Worm (Caenorhabditis elegans) whole organism, L4 larva: ENCODE data around the gene C02G6.3.

ENCODE experiments used
- D1046.2 ChIP-seq: fragments of 200-800 bp; sonication (Bioruptor generic); IDR thresholded peaks from 2 replicates; pipeline ENCODE4 v1.3.6; 2022; ENCODE audit warnings: missing genetic modification characterization, missing compliant biosample characterization
- F26F4.8 ChIP-seq: fragments of 200-800 bp; sonication (Bioruptor generic); conservative IDR thresholded peaks from 2 replicates; pipeline ENCODE4 v1.3.6; 2022; ENCODE audit warnings: missing genetic modification characterization, missing compliant biosample characterization
- R02D3.7 ChIP-seq: fragments of 150-350 bp; sonication (generic microtip); optimal IDR thresholded peaks from 3 replicates; lab custom pipeline; 2014; ENCODE audit warnings: missing biosample characterization, missing genetic modification characterization
- T20F7.1 ChIP-seq: fragments of 200-800 bp; sonication (Bioruptor generic); optimal IDR thresholded peaks from 2 replicates; lab custom pipeline; 2018; ENCODE audit warnings: mild to moderate bottlenecking, missing genetic modification characterization, missing compliant biosample characterization
- T26A8.4 ChIP-seq: fragments of 200-800 bp; sonication (Bioruptor generic); IDR thresholded peaks from 2 replicates; pipeline ENCODE4 v1.3.6; 2022; ENCODE audit warnings: missing genetic modification characterization, missing compliant biosample characterization
- Y48G9A.11 ChIP-seq: fragments of 200-800 bp; sonication (Bioruptor generic); IDR thresholded peaks from 2 replicates; pipeline ENCODE4 v1.3.6; 2022; ENCODE audit warnings: missing genetic modification reagents, missing genetic modification characterization, missing compliant biosample characterization
- aly-2 ChIP-seq: sonication (generic microtip); optimal IDR thresholded peaks from 2 replicates; lab custom pipeline; 2018; ENCODE audit warnings: missing biosample characterization, missing genetic modification characterization
- arid-1 ChIP-seq: fragments of 200-800 bp; sonication (Bioruptor generic); conservative IDR thresholded peaks from 2 replicates; pipeline ENCODE4 v1.3.6; 2022; ENCODE audit warnings: missing genetic modification reagents, missing genetic modification characterization, missing compliant biosample characterization
- attf-4 ChIP-seq: sonication (generic microtip); optimal IDR thresholded peaks from 3 replicates; lab custom pipeline; 2017; ENCODE audit warnings: missing biosample characterization, missing genetic modification characterization
- ceh-20 ChIP-seq: fragments of 200-800 bp; sonication (Bioruptor generic); IDR thresholded peaks from 2 replicates; pipeline ENCODE4 v1.3.6; 2022; ENCODE audit warnings: missing genetic modification reagents, missing genetic modification characterization, missing compliant biosample characterization
- ceh-32 ChIP-seq: sonication (generic microtip); optimal IDR thresholded peaks from 2 replicates; lab custom pipeline; 2016; ENCODE audit warnings: mild to moderate bottlenecking, missing genetic modification characterization, missing compliant biosample characterization; ENCODE audit not compliant: poor library complexity
- ctbp-1 ChIP-seq: fragments of 200-800 bp; sonication (Bioruptor generic); IDR thresholded peaks from 2 replicates; pipeline ENCODE4 v1.3.6; 2022; ENCODE audit warnings: missing genetic modification reagents, missing genetic modification characterization, missing compliant biosample characterization
- daf-12 ChIP-seq: fragments of 150-350 bp; optimal IDR thresholded peaks from 2 replicates; lab custom pipeline; 2014; ENCODE audit warnings: missing biosample characterization, missing genetic modification reagents, missing genetic modification characterization
- daf-19 ChIP-seq: fragments of 200-800 bp; sonication (Bioruptor generic); conservative IDR thresholded peaks from 2 replicates; pipeline ENCODE4 v1.3.6; 2022; ENCODE audit warnings: missing genetic modification characterization, missing compliant biosample characterization
- daf-8 ChIP-seq: fragments of 200-800 bp; sonication (Bioruptor generic); IDR thresholded peaks from 2 replicates; pipeline ENCODE4 v1.3.6; 2022; ENCODE audit warnings: missing genetic modification characterization, missing compliant biosample characterization
- dmd-6 ChIP-seq: fragments of 200-800 bp; sonication (Bioruptor generic); IDR thresholded peaks from 2 replicates; pipeline ENCODE4 v1.3.6; 2022; ENCODE audit warnings: missing genetic modification reagents, missing genetic modification characterization, missing compliant biosample characterization
- dmd-8 ChIP-seq: fragments of 200-800 bp; sonication (Bioruptor generic); IDR thresholded peaks from 2 replicates; pipeline ENCODE4 v1.3.6; 2022; ENCODE audit warnings: missing genetic modification characterization, missing compliant biosample characterization
- fos-1 ChIP-seq: fragments of 150-350 bp; optimal IDR thresholded peaks from 2 replicates; lab custom pipeline; 2014; ENCODE audit warnings: missing biosample characterization, missing genetic modification characterization
- gei-8 ChIP-seq: fragments of 200-800 bp; sonication (Bioruptor generic); optimal IDR thresholded peaks from 2 replicates; lab custom pipeline; 2018; ENCODE audit warnings: mild to moderate bottlenecking, missing genetic modification characterization, missing compliant biosample characterization
- hmg-1.1 ChIP-seq: fragments of 200-800 bp; sonication (Bioruptor generic); IDR thresholded peaks from 2 replicates; pipeline ENCODE4 v1.3.6; 2022; ENCODE audit warnings: missing genetic modification reagents, missing genetic modification characterization, missing compliant biosample characterization
- jun-1 ChIP-seq: fragments of 150-350 bp; optimal IDR thresholded peaks from 2 replicates; lab custom pipeline; 2014; ENCODE audit warnings: missing biosample characterization, missing genetic modification reagents, missing genetic modification characterization
- lin-13 ChIP-seq: fragments of 150-350 bp; optimal IDR thresholded peaks from 2 replicates; lab custom pipeline; 2014; ENCODE audit warnings: missing biosample characterization, missing genetic modification reagents, missing genetic modification characterization
- lin-29 ChIP-seq: fragments of 200-800 bp; sonication (Bioruptor generic); IDR thresholded peaks from 2 replicates; pipeline ENCODE4 v1.3.6; 2022; ENCODE audit warnings: missing genetic modification reagents, missing genetic modification characterization, missing compliant biosample characterization
- lin-38 ChIP-seq: fragments of 200-800 bp; sonication (Bioruptor generic); IDR thresholded peaks from 2 replicates; pipeline ENCODE4 v1.3.6; 2022; ENCODE audit warnings: missing genetic modification reagents, missing genetic modification characterization, missing compliant biosample characterization
- lin-39 ChIP-seq: fragments of 150-350 bp; optimal IDR thresholded peaks from 2 replicates; lab custom pipeline; 2014; ENCODE audit warnings: missing biosample characterization, missing genetic modification reagents, missing genetic modification characterization
- madf-5 ChIP-seq, 2 experiments: fragments of 200-800 bp; sonication (Bioruptor generic); IDR thresholded peaks; 2 replicates each; pipeline ENCODE4 v1.3.6; 2022; ENCODE audit warnings: missing compliant biosample characterization in 2 of 2, missing genetic modification characterization in 2 of 2
- madf-9 ChIP-seq: fragments of 200-800 bp; sonication (Bioruptor generic); conservative IDR thresholded peaks from 2 replicates; pipeline ENCODE4 v1.3.6; 2022; ENCODE audit warnings: missing genetic modification reagents, missing genetic modification characterization, missing compliant biosample characterization
- mdl-1 ChIP-seq, 2 experiments: fragments of 150-350 bp in 1 of 2; sonication (generic microtip) in 1 of 2; optimal IDR thresholded peaks; 2 replicates each; lab custom pipeline; 2014 to 2017; ENCODE audit warnings: missing biosample characterization in 2 of 2, missing genetic modification characterization in 2 of 2
- mes-2 ChIP-seq: sonication (generic microtip); optimal IDR thresholded peaks from 2 replicates; lab custom pipeline; 2016; ENCODE audit warnings: missing genotype, mild to moderate bottlenecking, missing genetic modification characterization, missing compliant biosample characterization; ENCODE audit not compliant: poor library complexity, severe bottlenecking
- mxl-3 ChIP-seq: fragments of 200-800 bp; sonication (Bioruptor generic); optimal IDR thresholded peaks from 2 replicates; lab custom pipeline; 2018; ENCODE audit warnings: mild to moderate bottlenecking, missing genetic modification characterization, missing compliant biosample characterization
- nhr-10 ChIP-seq: fragments of 150-350 bp; optimal IDR thresholded peaks from 2 replicates; lab custom pipeline; 2014; ENCODE audit warnings: missing biosample characterization, missing genetic modification characterization
- nhr-102 ChIP-seq: sonication (generic microtip); optimal IDR thresholded peaks from 2 replicates; lab custom pipeline; 2016; ENCODE audit warnings: mild to moderate bottlenecking, missing genetic modification characterization, moderate library complexity, missing compliant biosample characterization
- nhr-11 ChIP-seq: fragments of 150-350 bp; optimal IDR thresholded peaks from 2 replicates; lab custom pipeline; 2014; ENCODE audit warnings: missing biosample characterization, missing genetic modification characterization
- nhr-111 ChIP-seq: fragments of 200-800 bp; sonication (Bioruptor generic); optimal IDR thresholded peaks from 2 replicates; lab custom pipeline; 2018; ENCODE audit warnings: mild to moderate bottlenecking, missing genetic modification characterization, missing compliant biosample characterization
- nhr-25 ChIP-seq: sonication (generic microtip); optimal IDR thresholded peaks from 2 replicates; lab custom pipeline; 2017; ENCODE audit warnings: missing genetic modification characterization, mild to moderate bottlenecking, missing compliant biosample characterization, antibody characterized with exemption, moderate library complexity, borderline replicate concordance; ENCODE audit not compliant: insufficient read depth
- nhr-41 ChIP-seq: fragments of 200-800 bp; sonication (Bioruptor generic); IDR thresholded peaks from 2 replicates; pipeline ENCODE4 v1.3.6; 2022; ENCODE audit warnings: missing genetic modification reagents, missing genetic modification characterization, missing compliant biosample characterization
- nhr-48 ChIP-seq: sonication (generic microtip); optimal IDR thresholded peaks from 2 replicates; lab custom pipeline; 2016; ENCODE audit warnings: mild to moderate bottlenecking, missing genetic modification characterization, missing compliant biosample characterization
- nhr-76 ChIP-seq: fragments of 150-350 bp; optimal IDR thresholded peaks from 2 replicates; lab custom pipeline; 2014; ENCODE audit warnings: missing biosample characterization, missing genetic modification characterization
- nhr-77 ChIP-seq: fragments of 150-350 bp; optimal IDR thresholded peaks from 2 replicates; lab custom pipeline; 2014; ENCODE audit warnings: missing biosample characterization, missing genetic modification characterization
- php-3 ChIP-seq: fragments of 200-800 bp; sonication (Bioruptor generic); IDR thresholded peaks from 2 replicates; pipeline ENCODE4 v1.3.6; 2022; ENCODE audit warnings: missing genetic modification reagents, missing genetic modification characterization, missing compliant biosample characterization
- rbr-2 ChIP-seq: sonication (generic microtip); optimal IDR thresholded peaks from 2 replicates; lab custom pipeline; 2016; ENCODE audit warnings: missing genotype, missing genetic modification characterization, missing compliant biosample characterization
- saeg-2 ChIP-seq: fragments of 200-800 bp; sonication (Bioruptor generic); IDR thresholded peaks from 2 replicates; pipeline ENCODE4 v1.3.6; 2022; ENCODE audit warnings: missing genetic modification reagents, missing genetic modification characterization, missing compliant biosample characterization
- skn-1 ChIP-seq: fragments of 150-350 bp; optimal IDR thresholded peaks from 2 replicates; lab custom pipeline; 2014; ENCODE audit warnings: missing biosample characterization, missing genetic modification characterization
- snpc-1.2 ChIP-seq: fragments of 200-800 bp; sonication (Bioruptor generic); IDR thresholded peaks from 2 replicates; pipeline ENCODE4 v1.3.6; 2022; ENCODE audit warnings: missing genetic modification reagents, missing genetic modification characterization, missing compliant biosample characterization
- snpc-4 ChIP-seq: fragments of 150-350 bp; optimal IDR thresholded peaks from 2 replicates; lab custom pipeline; 2014; ENCODE audit warnings: missing biosample characterization, missing genetic modification characterization
- spr-3 ChIP-seq: fragments of 200-800 bp; sonication (Bioruptor generic); optimal IDR thresholded peaks from 2 replicates; lab custom pipeline; 2018; ENCODE audit warnings: mild to moderate bottlenecking, missing genetic modification characterization, missing compliant biosample characterization
- unc-39 ChIP-seq: sonication (generic microtip); optimal IDR thresholded peaks from 2 replicates; lab custom pipeline; 2017; ENCODE audit warnings: missing biosample characterization, missing genetic modification characterization
- unc-62 ChIP-seq, 3 experiments: fragments of 150-350 bp in 1 of 3; sonication (generic microtip); optimal IDR thresholded peaks in 2 of 3; peaks in 1 of 3; 1 replicate in 1 of 3; 2 replicates in 2 of 3; lab custom pipeline; 2014 to 2017; ENCODE audit warnings: missing biosample characterization in 3 of 3, missing genetic modification characterization in 3 of 3, missing genetic modification reagents in 3 of 3, missing genotype in 1 of 3
- vab-7 ChIP-seq: fragments of 200-800 bp; sonication (Bioruptor generic); IDR thresholded peaks from 2 replicates; pipeline ENCODE4 v1.3.6; 2022; ENCODE audit warnings: missing genetic modification reagents, missing genetic modification characterization, missing compliant biosample characterization
- ztf-11 ChIP-seq: fragments of 150-350 bp; optimal IDR thresholded peaks from 2 replicates; lab custom pipeline; 2014; ENCODE audit warnings: missing biosample characterization, missing genetic modification characterization

Gene C02G6.3

DNA sequence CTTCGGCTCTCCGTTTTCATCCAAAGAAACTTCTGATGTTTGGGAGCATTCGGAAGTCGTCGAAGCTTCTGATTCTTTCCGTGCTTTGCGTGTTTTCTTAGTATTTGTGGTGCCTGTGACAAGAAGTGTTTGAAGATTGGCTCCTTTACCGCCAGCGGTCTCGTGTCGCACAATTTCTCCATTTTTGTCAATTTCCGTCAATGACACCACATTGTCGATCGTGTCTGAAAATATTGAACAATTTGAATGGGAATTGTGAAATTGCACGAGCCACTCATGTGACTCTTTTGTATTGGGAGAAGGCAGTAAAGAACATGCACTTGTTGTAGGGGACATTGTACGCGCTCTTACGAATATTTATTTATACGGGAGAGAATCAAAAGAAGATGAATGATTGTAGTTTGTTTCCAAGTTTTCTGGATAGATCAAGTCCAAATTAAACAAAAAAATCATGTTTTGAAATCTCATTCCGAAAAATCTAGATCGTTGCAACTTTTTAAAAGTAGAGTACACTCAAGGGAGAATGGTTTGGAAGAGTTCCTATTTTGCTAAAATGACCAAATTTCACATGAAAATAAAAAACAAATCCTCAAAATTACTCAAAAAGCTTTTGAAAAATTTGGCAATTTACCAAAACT is 37.5 kb upstream of the C02G6.3 start (continued):
- TF ChIP-seq dmd-8 (GFP tag; lab: Robert Waterston, UW) (no peak), lin-29 (GFP tag; lab: Robert Waterston, UW) (no peak), nhr-111 (GFP tag; lab: Kevin White, UChicago) (no peak), F26F4.8 (GFP tag; lab: Robert Waterston, UW) (no peak), dmd-6 (GFP tag; lab: Robert Waterston, UW) (peak; percentile 26), nhr-10 (no peak), nhr-76 (tag; lab: Kevin White, UChicago) (no peak), lin-39 (tag; lab: Kevin White, UChicago) (no peak), mes-2 (tag; lab: Kevin White, UChicago) (no peak), nhr-48 (tag; lab: Kevin White, UChicago) (peak; percentile 19), snpc-1.2 (peak; percentile 57), daf-19 (GFP tag; lab: Robert Waterston, UW) (no peak), snpc-4 (tag; lab: Kevin White, UChicago) (no peak), T20F7.1 (GFP tag; lab: Kevin White, UChicago) (no peak), R02D3.7 (tag; lab: Kevin White, UChicago) (no peak), fos-1 (tag; lab: Kevin White, UChicago) (no peak), madf-5 (GFP tag; IDR thresholded peaks at IDR 0.05; lab: Robert Waterston, UW) (0 out of 4 replicates have a peak, but pooled peaks of 1 of the 2 experiments have one; percentile 42), daf-12 (tag; lab: Kevin White, UChicago) (no peak), lin-38 (no peak), spr-3 (GFP tag; lab: Kevin White, UChicago) (no peak), lin-13 (GFP tag; lab: Kevin White, UChicago) (no peak), arid-1 (GFP tag; lab: Robert Waterston, UW) (no peak), nhr-11 (tag; lab: Kevin White, UChicago) (no peak), nhr-41 (no peak), ceh-20 (GFP tag; lab: Robert Waterston, UW) (0 out of 2 replicates have a peak, but pooled peaks have one; percentile 7), nhr-25 (tag; lab: Kevin White, UChicago) (no peak), ctbp-1 (GFP tag; lab: Robert Waterston, UW) (no peak), aly-2 (tag; lab: Kevin White, UChicago) (no peak), D1046.2 (GFP tag; lab: Robert Waterston, UW) (0 out of 2 replicates have a peak, but pooled peaks have one; percentile 31), jun-1 (no peak), rbr-2 (tag; lab: Kevin White, UChicago) (no peak), hmg-1.1 (GFP tag; lab: Robert Waterston, UW) (no peak), mdl-1 (tag; optimal IDR thresholded peaks at IDR 0.05; lab: Kevin White, UChicago) (no peak), Y48G9A.11 (GFP tag; lab: Robert Waterston, UW) (no peak), nhr-102 (tag; lab: Kevin White, UChicago) (no peak), daf-8 (no peak), T26A8.4 (GFP tag; lab: Robert Waterston, UW) (no peak; the same call in 1 of the 2 replicates), gei-8 (no peak), madf-9 (GFP tag; lab: Robert Waterston, UW) (no peak), mxl-3 (no peak), attf-4 (tag; lab: Kevin White, UChicago) (no peak), ceh-32 (tag; lab: Kevin White, UChicago) (no peak), php-3 (GFP tag; lab: Robert Waterston, UW) (peak; percentile 41; the same call in 1 of the 2 replicates), unc-39 (tag; lab: Kevin White, UChicago) (no peak), skn-1 (tag; lab: Kevin White, UChicago) (no peak), vab-7 (GFP tag; lab: Robert Waterston, UW) (no peak), unc-62 (GFP tag; optimal IDR thresholded peaks at IDR 0.05 in 1 of 2; lab: Kevin White, UChicago) (peak in 1 of 2 experiments; percentile 79), unc-62 (tag; optimal IDR thresholded peaks at IDR 0.05; lab: Kevin White, UChicago) (no peak), nhr-77 (tag; lab: Kevin White, UChicago) (no peak), saeg-2 (GFP tag; lab: Robert Waterston, UW) (no peak), ztf-11 (tag; lab: Kevin White, UChicago) (no peak)
